Worm (Caenorhabditis elegans) whole organism, L2 larva: ENCODE measurements around the gene T03E6.9.

Experiments used
- dmd-4 ChIP-seq: sonication (generic microtip); optimal IDR thresholded peaks from 2 replicates; lab custom pipeline; 2017; ENCODE audit warnings: missing biosample characterization, missing genetic modification characterization
- mdl-1 ChIP-seq, 2 experiments: fragments of 150-350 bp in 1 of 2; sonication (generic microtip) in 1 of 2; optimal IDR thresholded peaks; 2 replicates each; lab custom pipeline; 2017; ENCODE audit warnings: missing biosample characterization in 2 of 2, missing genetic modification characterization in 2 of 2

DNA sequence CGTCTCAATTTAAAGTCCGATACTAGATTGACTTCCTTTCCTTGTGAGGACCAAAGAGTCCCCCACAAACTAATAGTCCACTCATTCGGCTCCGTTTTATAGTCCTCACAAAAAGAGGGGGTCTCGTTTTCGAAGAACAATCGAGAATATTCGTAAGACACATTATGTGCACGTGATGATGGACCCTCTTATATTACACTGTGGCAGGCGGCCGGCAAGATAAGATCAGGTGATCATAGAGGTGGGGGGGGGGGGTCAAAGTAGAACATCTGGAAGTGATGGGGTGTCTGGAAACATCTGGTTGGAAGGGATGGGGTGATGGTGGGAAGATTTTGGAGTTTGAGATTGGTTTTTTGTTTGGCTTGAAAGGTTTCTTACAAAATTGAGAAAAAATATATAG is 2.1 kb downstream of the T03E6.9 start:
- TF ChIP-seq dmd-4 (tag; lab: Kevin White, UChicago) (no peak), mdl-1 (tag; optimal IDR thresholded peaks at IDR 0.05; lab: Kevin White, UChicago) (no peak)
